Fruit fly (Drosophila melanogaster): ENCODE measurements around the gene Lsp1gamma.

Gene Lsp1gamma

DNA sequence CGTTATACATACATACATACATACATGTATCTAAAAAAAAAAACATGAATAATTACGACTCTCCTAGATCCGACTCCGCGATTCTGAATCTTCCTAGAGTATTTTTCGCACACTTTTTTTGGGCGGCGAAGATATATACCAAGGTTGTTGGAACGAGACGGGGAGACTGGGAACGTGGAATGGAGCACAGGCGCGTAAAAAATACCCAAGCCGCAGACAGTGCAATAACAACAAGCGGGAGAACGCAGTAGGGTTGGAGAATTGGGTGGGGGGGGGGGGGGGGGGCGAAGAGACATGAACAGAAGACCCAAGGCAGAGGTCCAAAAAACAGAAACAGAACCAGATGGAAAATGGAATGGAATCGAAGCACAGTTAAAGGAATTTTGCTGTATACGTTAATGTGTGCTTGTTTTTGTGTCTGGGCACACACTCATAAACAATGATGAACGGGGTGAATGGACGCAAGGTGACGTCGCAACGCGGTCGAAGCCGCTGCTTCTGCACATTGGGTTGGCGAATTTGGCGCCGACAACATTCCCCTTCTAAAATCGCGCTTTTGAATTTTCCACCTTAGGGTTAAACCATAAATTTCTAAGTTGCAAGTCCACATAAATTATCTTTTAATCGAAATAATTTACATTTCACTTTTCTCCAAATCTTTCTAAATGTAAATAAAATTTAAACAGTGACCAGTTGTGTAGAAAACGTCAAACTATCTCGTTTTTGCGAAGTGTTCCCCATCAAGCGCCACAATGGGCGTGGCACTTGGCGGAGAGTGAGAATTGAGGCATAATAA is 7.3 kb downstream of the Lsp1gamma start:
- TF ChIP-seq sug (tag; optimal IDR thresholded peaks at IDR 0.05) (no peak), bsh (GFP tag; optimal IDR thresholded peaks at IDR 0.05) (peak in 1 of 2 experiments; percentile 35), sim (GFP tag; IDR thresholded peaks at IDR 0.05) (0 out of 2 replicates have a peak, but pooled peaks have one; percentile 36), pfk (GFP tag; optimal IDR thresholded peaks at IDR 0.05) (peak; percentile 91), CG13894 (tag; optimal IDR thresholded peaks at IDR 0.05) (peak; percentile 30), corto (GFP tag; optimal IDR thresholded peaks at IDR 0.05) (peak; percentile 63), gsb (GFP tag; IDR thresholded peaks at IDR 0.05) (no peak), lbe (GFP tag; optimal IDR thresholded peaks at IDR 0.05) (peak; percentile 73), ttk (GFP tag; IDR thresholded peaks at IDR 0.05) (0 out of 2 replicates have a peak, but pooled peaks have one; percentile 5), sens (GFP tag) (peak; percentile 37), crol (GFP tag; IDR thresholded peaks at IDR 0.05) (peak; percentile 73), pan (optimal IDR thresholded peaks at IDR 0.05) (no peak), pan (GFP tag; optimal IDR thresholded peaks at IDR 0.05 in 1 of 2, IDR thresholded peaks at IDR 0.05 in 1 of 2) (peak in 1 of 2 experiments; percentile 20), rib (GFP tag; IDR thresholded peaks at IDR 0.05) (no peak)

DNA sequence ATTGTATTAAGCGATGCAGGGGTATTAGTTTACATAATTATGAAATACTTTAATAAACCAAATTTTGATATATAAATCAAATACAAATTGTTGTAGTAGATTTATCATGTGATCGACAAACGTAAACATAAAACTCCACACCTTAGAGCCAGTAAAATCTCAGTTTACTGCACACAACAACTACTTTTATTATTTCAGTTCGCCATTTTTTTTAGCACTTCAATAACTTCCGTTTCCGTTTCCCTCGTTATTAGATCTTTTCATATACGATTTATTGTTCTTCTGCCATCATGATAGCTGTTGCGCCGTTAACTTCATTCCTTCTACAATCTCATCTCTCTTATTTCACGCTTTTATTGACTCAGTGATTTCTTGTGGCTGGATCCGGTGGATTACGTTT is 9.0 kb downstream of the Lsp1gamma start, which contains the start of gene CG13405:
CG13405 (minus strand) TSS at position 101 of the 400 bp plus-strand sequence.
- TF ChIP-seq sqz (GFP tag; optimal IDR thresholded peaks at IDR 0.05) (no peak), gt (GFP tag; IDR thresholded peaks at IDR 0.05) (no peak), CG3281 (GFP tag; optimal IDR thresholded peaks at IDR 0.05) (no peak), eve (GFP tag; optimal IDR thresholded peaks at IDR 0.05) (no peak), CG6765 (GFP tag; optimal IDR thresholded peaks at IDR 0.05) (no peak), CG14667 (GFP tag; IDR thresholded peaks at IDR 0.05) (no peak), row (GFP tag; IDR thresholded peaks at IDR 0.05) (no peak), CG10209 (GFP tag; optimal IDR thresholded peaks at IDR 0.05) (no peak), schlank (tag; optimal IDR thresholded peaks at IDR 0.05) (no peak), CG34224 (GFP tag; IDR thresholded peaks at IDR 0.05; ENCODE audit: partially characterized antibody) (no peak), CG9215 (GFP tag; IDR thresholded peaks at IDR 0.05) (no peak), unpg (GFP tag; optimal IDR thresholded peaks at IDR 0.05) (no peak), CG13287 (GFP tag; IDR thresholded peaks at IDR 0.05; ENCODE audit: partially characterized antibody) (no peak), Myb (GFP tag; optimal IDR thresholded peaks at IDR 0.05) (no peak), CG32532 (GFP tag; IDR thresholded peaks at IDR 0.05) (no peak), CG7271 (tag; optimal IDR thresholded peaks at IDR 0.05) (no peak), gcm (GFP tag; optimal IDR thresholded peaks at IDR 0.05) (no peak)

DNA sequence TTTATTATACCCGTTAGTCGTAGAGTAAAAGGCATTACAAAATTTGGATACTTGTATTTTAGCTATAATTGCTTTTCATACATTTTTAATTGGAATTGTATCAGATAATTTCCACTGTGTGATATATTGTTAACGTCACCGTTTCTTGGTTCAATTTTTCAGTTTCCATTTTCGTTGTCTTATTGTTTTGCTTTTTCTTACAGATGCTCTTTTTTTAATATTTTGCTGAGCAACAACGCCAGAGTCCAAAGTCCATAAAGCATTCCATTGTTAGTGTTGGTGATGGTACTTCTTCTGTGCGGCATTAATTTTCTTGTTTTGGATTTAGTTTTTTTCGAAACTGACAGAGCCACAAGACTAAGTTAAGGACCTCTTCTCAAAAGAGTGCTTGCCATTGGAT is 16.7 kb downstream of the Lsp1gamma start:
- peak; percentile 69 for TF ChIP-seq nom (GFP tag; optimal IDR thresholded peaks at IDR 0.05)
- no peak for TF ChIP-seq Hand (GFP tag; optimal IDR thresholded peaks at IDR 0.05)

DNA sequence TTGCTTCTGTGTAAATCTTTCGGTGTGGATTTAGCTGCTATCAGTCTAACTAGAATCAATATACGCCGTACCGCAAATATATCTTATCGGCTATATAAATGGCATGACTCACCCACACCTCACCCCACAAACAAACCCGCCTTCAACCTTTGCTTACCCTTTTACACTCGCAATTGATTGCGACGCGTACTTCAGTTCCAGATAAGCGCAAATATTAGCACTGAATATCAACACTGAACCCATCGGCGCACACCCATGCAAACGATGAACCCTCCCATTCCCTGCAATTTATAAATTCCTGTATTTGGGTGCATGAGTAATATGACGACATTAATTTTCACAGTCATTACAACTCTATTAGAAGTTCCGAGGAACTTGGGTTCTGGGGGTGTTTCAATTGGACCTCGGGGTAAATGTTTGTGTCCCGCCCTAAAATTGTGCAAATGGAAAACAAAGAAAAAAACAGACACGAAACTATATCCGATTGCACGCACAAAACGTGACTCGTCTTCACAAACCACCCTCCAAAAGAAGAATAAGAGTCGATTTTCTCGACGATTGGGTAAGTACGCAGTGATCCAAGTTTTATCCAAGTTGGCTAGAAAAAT is 19.1 kb downstream of the Lsp1gamma start:
- TF ChIP-seq Opbp (GFP tag; IDR thresholded peaks at IDR 0.05; ENCODE audit: partially characterized antibody) (no peak), NK7.1 (GFP tag; optimal IDR thresholded peaks at IDR 0.05) (no peak), NFAT (GFP tag; IDR thresholded peaks at IDR 0.05) (no peak), CG10959 (GFP tag; IDR thresholded peaks at IDR 0.05) (no peak), nerfin-1 (tag; optimal IDR thresholded peaks at IDR 0.05) (peak; percentile 88), wek (GFP tag; optimal IDR thresholded peaks at IDR 0.05) (no peak), Fer3 (tag; optimal IDR thresholded peaks at IDR 0.05) (peak; percentile 1), BtbVII (GFP tag; optimal IDR thresholded peaks at IDR 0.05) (peak; percentile 6), gsb (GFP tag; IDR thresholded peaks at IDR 0.05) (no peak), CG11560 (tag; IDR thresholded peaks at IDR 0.05) (no peak), Gug (GFP tag; IDR thresholded peaks at IDR 0.05) (no peak), eyg (GFP tag; optimal IDR thresholded peaks at IDR 0.05) (no peak), Eip74EF (GFP tag; optimal IDR thresholded peaks at IDR 0.05) (no peak), CG14014 (GFP tag; IDR thresholded peaks at IDR 0.05) (no peak)

All from whole organism, embryonic.